Worm (Caenorhabditis elegans): ENCODE results near the gene F07F6.1.

ce11 chrII:5417905-5418304 lies 19.8 kb upstream of the F07F6.1 start:
- TF ChIP-seq F13C5.2 (tag; optimal IDR thresholded peaks at IDR 0.05) (no peak), tbx-37 (GFP tag; conservative IDR thresholded peaks at IDR 0.05) (no peak), flt-1 (GFP tag; IDR thresholded peaks at IDR 0.05) (no peak), sea-1 (GFP tag; conservative IDR thresholded peaks at IDR 0.05) (no peak), aly-1 (tag; optimal IDR thresholded peaks at IDR 0.05) (no peak), tbx-11 (GFP tag; IDR thresholded peaks at IDR 0.05) (no peak), B0310.2 (tag; optimal IDR thresholded peaks at IDR 0.05) (no peak), ama-1 (optimal IDR thresholded peaks at IDR 0.05) (no peak), hnd-1 (tag; optimal IDR thresholded peaks at IDR 0.05) (no peak), ceh-36 (tag; optimal IDR thresholded peaks at IDR 0.05) (no peak)

Data from whole organism, early embryonic.